Worm (Caenorhabditis elegans): ENCODE measurements around the gene nhr-175.

Gene nhr-175

ce11 chrV:13906166-13906565 lies 39.7 kb downstream of the nhr-175 start, which contains the start of gene stdh-1:
TSS of gene stdh-1 (plus strand) at chrV:13906492.
- TF ChIP-seq ets-7 (tag; optimal IDR thresholded peaks at IDR 0.05), result no peak
- TF ChIP-seq ama-1 (optimal IDR thresholded peaks at IDR 0.05), result no peak
- TF ChIP-seq hmg-4 (GFP tag; optimal IDR thresholded peaks at IDR 0.05), result no peak
- no peak for TF ChIP-seq tbx-37 (GFP tag; conservative IDR thresholded peaks at IDR 0.05)
- no peak for TF ChIP-seq ceh-36 (tag; optimal IDR thresholded peaks at IDR 0.05)
- no peak for TF ChIP-seq ceh-13 (GFP tag; optimal IDR thresholded peaks at IDR 0.05)
- TF ChIP-seq scrt-1 (GFP tag; IDR thresholded peaks at IDR 0.05), result no peak
- no peak for TF ChIP-seq F13C5.2 (tag; optimal IDR thresholded peaks at IDR 0.05)
- TF ChIP-seq tra-4 (tag; optimal IDR thresholded peaks at IDR 0.05), result no peak

- TF ChIP-seq ceh-36 (tag; optimal IDR thresholded peaks at IDR 0.05), result no peak
- no peak for TF ChIP-seq hnd-1 (tag; optimal IDR thresholded peaks at IDR 0.05)
- TF ChIP-seq tbx-37 (GFP tag; conservative IDR thresholded peaks at IDR 0.05), result no peak
- no peak for TF ChIP-seq ama-1 (optimal IDR thresholded peaks at IDR 0.05)
- TF ChIP-seq sea-1 (GFP tag; conservative IDR thresholded peaks at IDR 0.05), result no peak
- no peak for TF ChIP-seq F13C5.2 (tag; optimal IDR thresholded peaks at IDR 0.05)
- TF ChIP-seq tbx-11 (GFP tag; IDR thresholded peaks at IDR 0.05), result no peak
- no peak for TF ChIP-seq scrt-1 (GFP tag; IDR thresholded peaks at IDR 0.05)
- TF ChIP-seq pes-1 (GFP tag; IDR thresholded peaks at IDR 0.05), result no peak
- TF ChIP-seq hmbx-1 (tag; optimal IDR thresholded peaks at IDR 0.05), result no peak
Observed at ce11 chrV:13907557-13908104, 41.1 kb downstream of the nhr-175 start.

- no peak for TF ChIP-seq F13C5.2 (tag; optimal IDR thresholded peaks at IDR 0.05)
- TF ChIP-seq pes-1 (GFP tag; IDR thresholded peaks at IDR 0.05), result no peak
- TF ChIP-seq ceh-36 (tag; optimal IDR thresholded peaks at IDR 0.05), result no peak
- no peak for TF ChIP-seq aly-1 (tag; optimal IDR thresholded peaks at IDR 0.05)
- no peak for TF ChIP-seq ets-7 (tag; optimal IDR thresholded peaks at IDR 0.05)
- no peak for TF ChIP-seq flt-1 (GFP tag; IDR thresholded peaks at IDR 0.05)
- TF ChIP-seq tbx-11 (GFP tag; IDR thresholded peaks at IDR 0.05), result no peak
- TF ChIP-seq tra-4 (tag; optimal IDR thresholded peaks at IDR 0.05), result no peak
- no peak for TF ChIP-seq ceh-13 (GFP tag; optimal IDR thresholded peaks at IDR 0.05)
- no peak for TF ChIP-seq hmbx-1 (tag; optimal IDR thresholded peaks at IDR 0.05)
- TF ChIP-seq sea-1 (GFP tag; conservative IDR thresholded peaks at IDR 0.05), result no peak
- no peak for TF ChIP-seq hnd-1 (tag; optimal IDR thresholded peaks at IDR 0.05)
- no peak for TF ChIP-seq B0310.2 (tag; optimal IDR thresholded peaks at IDR 0.05)
- TF ChIP-seq ama-1 (optimal IDR thresholded peaks at IDR 0.05), result no peak
- no peak for TF ChIP-seq scrt-1 (GFP tag; IDR thresholded peaks at IDR 0.05)
- TF ChIP-seq hmg-4 (GFP tag; optimal IDR thresholded peaks at IDR 0.05), result no peak
Observed at ce11 chrV:13908120-13908915, 41.8 kb downstream of the nhr-175 start.

DNA sequence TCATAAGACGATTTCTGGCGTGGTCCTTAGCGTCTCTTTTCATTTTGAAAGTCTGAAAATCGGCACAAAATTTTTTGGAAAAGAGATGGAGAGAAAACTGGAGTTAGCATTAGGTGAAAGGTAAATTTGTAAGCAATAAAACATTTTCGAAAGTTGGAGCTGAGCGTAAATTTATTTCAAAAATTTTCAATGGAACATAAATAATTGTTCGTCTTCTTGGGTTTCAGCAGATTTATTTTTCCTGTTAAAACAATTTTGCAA lies 42.4 kb downstream of the nhr-175 start, which contains the start of gene C06B3.6:
Gene C06B3.6 (minus strand): TSS at position 52 of the 261 bp plus-strand sequence.
- TF ChIP-seq F13C5.2 (tag; optimal IDR thresholded peaks at IDR 0.05) (no peak), tbx-11 (GFP tag; IDR thresholded peaks at IDR 0.05) (no peak), pes-1 (GFP tag; IDR thresholded peaks at IDR 0.05) (no peak), hmg-4 (GFP tag; optimal IDR thresholded peaks at IDR 0.05) (no peak), ama-1 (optimal IDR thresholded peaks at IDR 0.05) (no peak), hmbx-1 (tag; optimal IDR thresholded peaks at IDR 0.05) (no peak), tra-4 (tag; optimal IDR thresholded peaks at IDR 0.05) (no peak), ets-7 (tag; optimal IDR thresholded peaks at IDR 0.05) (no peak), flt-1 (GFP tag; IDR thresholded peaks at IDR 0.05) (no peak), scrt-1 (GFP tag; IDR thresholded peaks at IDR 0.05) (no peak), sea-1 (GFP tag; conservative IDR thresholded peaks at IDR 0.05) (no peak), hnd-1 (tag; optimal IDR thresholded peaks at IDR 0.05) (no peak), ceh-13 (GFP tag; optimal IDR thresholded peaks at IDR 0.05) (no peak), B0310.2 (tag; optimal IDR thresholded peaks at IDR 0.05) (no peak), tbx-37 (GFP tag; conservative IDR thresholded peaks at IDR 0.05) (no peak), aly-1 (tag; optimal IDR thresholded peaks at IDR 0.05) (no peak)

- TF ChIP-seq tra-4 (tag; optimal IDR thresholded peaks at IDR 0.05) (no peak), hmg-4 (GFP tag; optimal IDR thresholded peaks at IDR 0.05) (no peak), ets-7 (tag; optimal IDR thresholded peaks at IDR 0.05) (no peak), tbx-37 (GFP tag; conservative IDR thresholded peaks at IDR 0.05) (no peak)
Observed at ce11 chrV:13909400-13909799, 42.9 kb downstream of the nhr-175 start, which contains the start of gene C06B3.7. TSS of gene C06B3.7 (plus strand) at chrV:13909686.

- TF ChIP-seq ceh-13 (GFP tag; optimal IDR thresholded peaks at IDR 0.05) (no peak), tbx-11 (GFP tag; IDR thresholded peaks at IDR 0.05) (no peak), tbx-37 (GFP tag; conservative IDR thresholded peaks at IDR 0.05) (no peak), ets-7 (tag; optimal IDR thresholded peaks at IDR 0.05) (no peak), hmg-4 (GFP tag; optimal IDR thresholded peaks at IDR 0.05) (no peak), B0310.2 (tag; optimal IDR thresholded peaks at IDR 0.05) (no peak), hmbx-1 (tag; optimal IDR thresholded peaks at IDR 0.05) (no peak), flt-1 (GFP tag; IDR thresholded peaks at IDR 0.05) (no peak)
Observed at ce11 chrV:13915390-13915789, 48.9 kb downstream of the nhr-175 start, which contains the start of gene gcy-32. TSS of gene gcy-32 (minus strand) at chrV:13915490.

DNA sequence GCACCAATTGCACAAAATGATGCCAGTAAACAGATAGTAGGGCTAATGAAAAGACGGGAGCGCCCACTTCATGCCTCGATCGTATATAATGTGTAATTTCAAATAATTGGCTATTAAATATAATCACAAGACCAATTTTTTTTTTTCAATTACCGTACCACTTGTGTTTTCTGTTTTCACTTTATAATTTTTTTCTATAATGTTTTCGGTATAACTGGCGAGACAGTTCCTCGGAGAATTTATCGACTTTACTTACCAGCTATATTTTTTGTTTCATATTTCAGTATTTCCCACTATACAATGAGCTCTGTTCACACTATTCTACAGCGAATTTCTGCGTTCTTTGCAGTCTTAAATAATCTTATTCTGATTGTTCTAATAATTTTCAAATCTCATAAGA lies 49.7 kb downstream of the nhr-175 start, which contains the start of gene str-252:
Gene str-252 (plus strand): TSS at position 301 of the 400 bp plus-strand sequence.
- TF ChIP-seq F13C5.2 (tag; optimal IDR thresholded peaks at IDR 0.05), result no peak
- no peak for TF ChIP-seq ama-1 (optimal IDR thresholded peaks at IDR 0.05)
- TF ChIP-seq aly-1 (tag; optimal IDR thresholded peaks at IDR 0.05), result no peak
- no peak for TF ChIP-seq hmbx-1 (tag; optimal IDR thresholded peaks at IDR 0.05)
- no peak for TF ChIP-seq tbx-11 (GFP tag; IDR thresholded peaks at IDR 0.05)
- no peak for TF ChIP-seq tbx-37 (GFP tag; conservative IDR thresholded peaks at IDR 0.05)
- no peak for TF ChIP-seq flt-1 (GFP tag; IDR thresholded peaks at IDR 0.05)
- no peak for TF ChIP-seq hmg-4 (GFP tag; optimal IDR thresholded peaks at IDR 0.05)
- TF ChIP-seq scrt-1 (GFP tag; IDR thresholded peaks at IDR 0.05), result no peak
- TF ChIP-seq ceh-36 (tag; optimal IDR thresholded peaks at IDR 0.05), result no peak
- TF ChIP-seq B0310.2 (tag; optimal IDR thresholded peaks at IDR 0.05), result no peak
- no peak for TF ChIP-seq tra-4 (tag; optimal IDR thresholded peaks at IDR 0.05)
- TF ChIP-seq pes-1 (GFP tag; IDR thresholded peaks at IDR 0.05), result no peak
- no peak for TF ChIP-seq hnd-1 (tag; optimal IDR thresholded peaks at IDR 0.05)
- no peak for TF ChIP-seq sea-1 (GFP tag; conservative IDR thresholded peaks at IDR 0.05)
- no peak for TF ChIP-seq ceh-13 (GFP tag; optimal IDR thresholded peaks at IDR 0.05)

Data from whole organism, early embryonic.